Fruit fly (Drosophila melanogaster) whole organism, prepupa: Measurements from ENCODE around the gene CG31515.

Experiments
- Blimp-1 ChIP-seq: fragments of 200-800 bp; sonication (Bioruptor generic); optimal IDR thresholded peaks from 3 replicates; lab custom pipeline; 2017; ENCODE audit warnings: missing biosample characterization, missing genetic modification characterization, mild to moderate bottlenecking, moderate library complexity, missing genetic modification reagents
- CG10631 ChIP-seq: fragments of 200-800 bp; sonication (Bioruptor generic); optimal IDR thresholded peaks from 2 replicates; lab custom pipeline; 2016; ENCODE audit warnings: missing biosample characterization, missing genetic modification characterization
- CG10669 ChIP-seq: fragments of 200-800 bp; sonication (Bioruptor generic); optimal IDR thresholded peaks from 3 replicates; lab custom pipeline; 2018; ENCODE audit warnings: missing biosample characterization, mild to moderate bottlenecking, missing genetic modification characterization, moderate library complexity
- CG11294 ChIP-seq: fragments of 200-800 bp; sonication (Bioruptor generic); IDR thresholded peaks from 2 replicates; pipeline ENCODE4 v1.3.6; 2022; ENCODE audit warnings: missing biosample characterization, missing genetic modification characterization
- CG15336 ChIP-seq: fragments of 200-800 bp; sonication (Bioruptor generic); IDR thresholded peaks from 2 replicates; pipeline ENCODE4 v1.3.6; 2022; ENCODE audit warnings: missing biosample characterization, missing genetic modification characterization
- CG1621 ChIP-seq: fragments of 200-800 bp; sonication (Bioruptor generic); optimal IDR thresholded peaks from 3 replicates; lab custom pipeline; 2018; ENCODE audit warnings: missing biosample characterization, mild to moderate bottlenecking, missing genetic modification characterization
- CG16779 ChIP-seq: fragments of 200-800 bp; sonication (Bioruptor generic); optimal IDR thresholded peaks from 3 replicates; lab custom pipeline; 2017; ENCODE audit warnings: missing biosample characterization, mild to moderate bottlenecking, missing genetic modification characterization
- CG3032 ChIP-seq: fragments of 200-800 bp; optimal IDR thresholded peaks from 2 replicates; lab custom pipeline; 2019; ENCODE audit warnings: missing biosample characterization, mild to moderate bottlenecking, missing genetic modification characterization, moderate library complexity
- CG31627 ChIP-seq: fragments of 200-800 bp; sonication (Bioruptor generic); optimal IDR thresholded peaks from 3 replicates; lab custom pipeline; 2016; ENCODE audit warnings: missing biosample characterization, missing genetic modification characterization
- CG32006 ChIP-seq: fragments of 200-800 bp; sonication (Bioruptor generic); optimal IDR thresholded peaks from 3 replicates; lab custom pipeline; 2017; ENCODE audit warnings: missing biosample characterization, mild to moderate bottlenecking, missing genetic modification characterization
- CG3919 ChIP-seq: fragments of 200-800 bp; sonication (Bioruptor generic); optimal IDR thresholded peaks from 3 replicates; lab custom pipeline; 2016; ENCODE audit warnings: missing biosample characterization, missing genetic modification characterization
- CG4318 ChIP-seq: fragments of 200-800 bp; sonication (Bioruptor generic); optimal IDR thresholded peaks from 3 replicates; lab custom pipeline; 2017; ENCODE audit warnings: missing biosample characterization, mild to moderate bottlenecking, missing genetic modification characterization
- CG6163 ChIP-seq: fragments of 200-800 bp; sonication (Bioruptor generic); IDR thresholded peaks from 3 replicates; pipeline ENCODE4 v1.3.6; 2022; ENCODE audit warnings: missing biosample characterization, missing genetic modification characterization
- CG6792 ChIP-seq: fragments of 200-800 bp; sonication (Bioruptor generic); optimal IDR thresholded peaks from 3 replicates; lab custom pipeline; 2016; ENCODE audit warnings: missing biosample characterization, missing genetic modification characterization
- CG6808 ChIP-seq: fragments of 200-800 bp; sonication (Bioruptor generic); optimal IDR thresholded peaks from 3 replicates; lab custom pipeline; 2017; ENCODE audit warnings: missing biosample characterization, missing genetic modification characterization, mild to moderate bottlenecking, moderate library complexity, missing genetic modification reagents
- CG6854 ChIP-seq: fragments of 200-800 bp; sonication (Bioruptor generic); optimal IDR thresholded peaks from 2 replicates; lab custom pipeline; 2017; ENCODE audit warnings: missing biosample characterization, mild to moderate bottlenecking, missing genetic modification characterization
- CG7368 ChIP-seq: fragments of 200-800 bp; sonication (Bioruptor generic); optimal IDR thresholded peaks from 3 replicates; lab custom pipeline; 2016; ENCODE audit warnings: missing biosample characterization, missing genetic modification characterization
- CG8119 ChIP-seq: fragments of 200-800 bp; sonication (Bioruptor generic); IDR thresholded peaks from 3 replicates; pipeline ENCODE4 v1.3.6; 2022; ENCODE audit warnings: missing biosample characterization, missing genetic modification characterization
- CG8632 ChIP-seq: fragments of 200-800 bp; sonication (Bioruptor generic); optimal IDR thresholded peaks from 3 replicates; lab custom pipeline; 2016; ENCODE audit warnings: missing biosample characterization, missing genetic modification characterization
- CG9139 ChIP-seq: fragments of 200-800 bp; sonication (Bioruptor generic); optimal IDR thresholded peaks from 3 replicates; lab custom pipeline; 2017; ENCODE audit warnings: missing biosample characterization, mild to moderate bottlenecking, missing genetic modification characterization
- Eip75B ChIP-seq: fragments of 200-800 bp; sonication (Bioruptor generic); optimal IDR thresholded peaks from 3 replicates; lab custom pipeline; 2016; ENCODE audit warnings: missing biosample characterization, missing genetic modification characterization
- Eip78C ChIP-seq: fragments of 200-800 bp; sonication (Bioruptor generic); peaks from one replicate; lab custom pipeline; 2016; ENCODE audit warnings: missing biosample characterization, missing genetic modification characterization
- Eip93F ChIP-seq: fragments of 200-800 bp; sonication (Bioruptor generic); optimal IDR thresholded peaks from 2 replicates; lab custom pipeline; 2016; ENCODE audit warnings: missing biosample characterization, mild to moderate bottlenecking, missing genetic modification characterization
- Ets21C ChIP-seq: fragments of 200-800 bp; sonication (Bioruptor generic); optimal IDR thresholded peaks from 3 replicates; lab custom pipeline; 2016; ENCODE audit warnings: missing biosample characterization, missing genetic modification characterization
- Ets96B ChIP-seq: fragments of 200-800 bp; optimal IDR thresholded peaks from 2 replicates; lab custom pipeline; 2019; ENCODE audit warnings: missing biosample characterization, mild to moderate bottlenecking, missing genetic modification characterization, moderate library complexity
- Gug ChIP-seq: fragments of 200-800 bp; sonication (Bioruptor generic); IDR thresholded peaks from 2 replicates; pipeline ENCODE4 v1.3.6; 2022; ENCODE audit warnings: missing biosample characterization, missing genetic modification characterization
- Hr39 ChIP-seq: fragments of 200-800 bp; sonication (Bioruptor generic); optimal IDR thresholded peaks from 2 replicates; lab custom pipeline; 2016; ENCODE audit warnings: missing biosample characterization, missing genetic modification characterization
- Hr4 ChIP-seq: fragments of 200-800 bp; sonication (Bioruptor generic); optimal IDR thresholded peaks from 3 replicates; lab custom pipeline; 2016; ENCODE audit warnings: missing biosample characterization, missing genetic modification characterization
- Lpt ChIP-seq: fragments of 200-800 bp; sonication (Bioruptor generic); optimal IDR thresholded peaks from 3 replicates; lab custom pipeline; 2016; ENCODE audit warnings: missing biosample characterization, missing genetic modification characterization
- Met ChIP-seq: fragments of 200-800 bp; sonication (Bioruptor generic); optimal IDR thresholded peaks from 3 replicates; lab custom pipeline; 2016; ENCODE audit warnings: missing biosample characterization, missing genetic modification characterization
- OdsH ChIP-seq: fragments of 200-800 bp; sonication (Bioruptor generic); optimal IDR thresholded peaks from 3 replicates; lab custom pipeline; 2016; ENCODE audit warnings: missing biosample characterization, missing genetic modification characterization
- Smox ChIP-seq: fragments of 200-800 bp; sonication (Bioruptor generic); optimal IDR thresholded peaks from 3 replicates; lab custom pipeline; 2016; ENCODE audit warnings: missing biosample characterization, missing genetic modification characterization
- Sox102F ChIP-seq: fragments of 200-800 bp; sonication (Bioruptor generic); optimal IDR thresholded peaks from 2 replicates; lab custom pipeline; 2016; ENCODE audit warnings: missing biosample characterization, mild to moderate bottlenecking, missing genetic modification characterization
- Sox14 ChIP-seq: fragments of 200-800 bp; sonication (Bioruptor generic); optimal IDR thresholded peaks from 3 replicates; lab custom pipeline; 2016; ENCODE audit warnings: missing biosample characterization, missing genetic modification characterization
- achi ChIP-seq: fragments of 200-800 bp; sonication (Bioruptor generic); optimal IDR thresholded peaks from 3 replicates; lab custom pipeline; 2016; ENCODE audit warnings: missing biosample characterization, missing genetic modification characterization
- dac ChIP-seq: fragments of 200-800 bp; sonication (Bioruptor generic); optimal IDR thresholded peaks from 2 replicates; lab custom pipeline; 2017; ENCODE audit warnings: missing biosample characterization, mild to moderate bottlenecking, missing genetic modification characterization
- dsx ChIP-seq: fragments of 200-800 bp; optimal IDR thresholded peaks from 3 replicates; lab custom pipeline; 2019; ENCODE audit warnings: missing biosample characterization, mild to moderate bottlenecking, missing genetic modification characterization, moderate library complexity; ENCODE audit not compliant: poor library complexity, severe bottlenecking
- eg ChIP-seq: fragments of 200-800 bp; sonication (Bioruptor generic); IDR thresholded peaks from 3 replicates; pipeline ENCODE4 v1.3.6; 2022; ENCODE audit warnings: missing biosample characterization, missing genetic modification characterization
- fd59A ChIP-seq: fragments of 200-800 bp; sonication (Bioruptor generic); optimal IDR thresholded peaks from 2 replicates; lab custom pipeline; 2017; ENCODE audit warnings: missing biosample characterization, mild to moderate bottlenecking, missing genetic modification characterization, missing genetic modification reagents
- fd85E ChIP-seq: fragments of 200-800 bp; sonication (Bioruptor generic); optimal IDR thresholded peaks from 3 replicates; lab custom pipeline; 2016; ENCODE audit warnings: missing biosample characterization, missing genetic modification characterization
- fkh ChIP-seq: fragments of 200-800 bp; sonication (Bioruptor generic); optimal IDR thresholded peaks from 3 replicates; lab custom pipeline; 2017; ENCODE audit warnings: missing biosample characterization, mild to moderate bottlenecking, missing genetic modification characterization, moderate library complexity
- pdm3 ChIP-seq: fragments of 200-800 bp; sonication (Bioruptor generic); optimal IDR thresholded peaks from 3 replicates; lab custom pipeline; 2016; ENCODE audit warnings: missing biosample characterization, missing genetic modification characterization
- ss ChIP-seq, 2 experiments: fragments of 200-800 bp; sonication (Bioruptor generic); optimal IDR thresholded peaks; 2 replicates in 1 of 2; 3 replicates in 1 of 2; lab custom pipeline; 2017 to 2018; ENCODE audit warnings: mild to moderate bottlenecking in 2 of 2, missing biosample characterization in 2 of 2, missing genetic modification characterization in 2 of 2, moderate library complexity in 1 of 2
- svp ChIP-seq: fragments of 200-800 bp; sonication (Bioruptor generic); peaks from one replicate; lab custom pipeline; 2016; ENCODE audit warnings: missing biosample characterization, missing genetic modification characterization
- topi ChIP-seq: fragments of 200-800 bp; sonication (Bioruptor generic); optimal IDR thresholded peaks from 3 replicates; lab custom pipeline; 2016; ENCODE audit warnings: missing biosample characterization, missing genetic modification characterization

Gene CG31515

dm6 chr3R:23374290-23374689, 14.4 kb downstream of the CG31515 start (continued):
- no peak for TF ChIP-seq CG9139 (GFP tag; lab: Kevin White, UChicago)
- TF ChIP-seq Smox = peak; percentile 29
- TF ChIP-seq Gug = peak; percentile 34
- TF ChIP-seq Blimp-1 (GFP tag; lab: Kevin White, UChicago) = peak; percentile 32
- no peak for TF ChIP-seq Hr4
- peak; percentile 73 for TF ChIP-seq Sox102F (GFP tag; lab: Kevin White, UChicago)
- TF ChIP-seq CG31627 (GFP tag; lab: Kevin White, UChicago) = peak; percentile 5
- peak; percentile 72 for TF ChIP-seq CG8119

dm6 chr3R:23373403-23373802, 15.3 kb downstream of the CG31515 start, which contains the start of gene CG42828:
TSS of gene CG42828 (plus strand) at chr3R:23373703.
- no peak for TF ChIP-seq dac
- TF ChIP-seq Blimp-1 (GFP tag; lab: Kevin White, UChicago) = no peak
- TF ChIP-seq svp (GFP tag; lab: Kevin White, UChicago) = no peak
- TF ChIP-seq CG6808 (GFP tag; lab: Kevin White, UChicago) = no peak

dm6 chr3R:23372624-23373023, 16.1 kb downstream of the CG31515 start, which contains the start of gene CG42827:
TSS of gene CG42827 (plus strand) at chr3R:23372924.
- no peak for TF ChIP-seq Gug
- no peak for TF ChIP-seq fd85E (GFP tag; lab: Kevin White, UChicago)
- TF ChIP-seq Eip75B = no peak
- no peak for TF ChIP-seq fkh
- no peak for TF ChIP-seq CG4318 (GFP tag; lab: Kevin White, UChicago)
- TF ChIP-seq Sox14 (GFP tag; lab: Kevin White, UChicago) = no peak

dm6 chr3R:23368235-23368634, 20.5 kb downstream of the CG31515 start:
- no peak for TF ChIP-seq dsx
- no peak for TF ChIP-seq Ets21C (GFP tag; lab: Kevin White, UChicago)
- no peak for TF ChIP-seq CG6163 (GFP tag; lab: Robert Waterston, UW)
- TF ChIP-seq OdsH (GFP tag; lab: Kevin White, UChicago) = peak; percentile 7
- peak; percentile 74 for TF ChIP-seq Eip78C (GFP tag; lab: Kevin White, UChicago)
- TF ChIP-seq Eip93F (GFP tag; lab: Kevin White, UChicago) = no peak
- peak; percentile 2 for TF ChIP-seq CG3032 (tag; lab: Kevin White, UChicago)
- TF ChIP-seq fkh = no peak
- TF ChIP-seq CG6808 (GFP tag; lab: Kevin White, UChicago) = no peak
- TF ChIP-seq CG8632 (GFP tag; lab: Kevin White, UChicago) = no peak
- no peak for TF ChIP-seq CG10669 (GFP tag; lab: Kevin White, UChicago)
- no peak for TF ChIP-seq Blimp-1 (GFP tag; lab: Kevin White, UChicago)
- no peak for TF ChIP-seq CG3919 (GFP tag; lab: Kevin White, UChicago)
- peak; percentile 66; the same call in 2 of the 3 replicates for TF ChIP-seq eg (GFP tag; lab: Robert Waterston, UW)
- TF ChIP-seq Met (GFP tag; lab: Kevin White, UChicago) = no peak
- no peak for TF ChIP-seq CG8119
- no peak for TF ChIP-seq topi (GFP tag; lab: Kevin White, UChicago)
- no peak for TF ChIP-seq CG16779
- peak; percentile 18 for TF ChIP-seq Sox14 (GFP tag; lab: Kevin White, UChicago)
- no peak for TF ChIP-seq CG31627 (GFP tag; lab: Kevin White, UChicago)
- TF ChIP-seq CG15336 (GFP tag; lab: Robert Waterston, UW) = peak; percentile 61; the same call in 1 of the 2 replicates
- TF ChIP-seq CG7368 (GFP tag; lab: Kevin White, UChicago) = no peak
- TF ChIP-seq CG11294 (GFP tag; lab: Robert Waterston, UW) = no peak
- no peak for TF ChIP-seq ss (GFP tag; optimal IDR thresholded peaks at IDR 0.05; lab: Kevin White, UChicago)
- TF ChIP-seq pdm3 = peak; percentile 37
- no peak for TF ChIP-seq Gug
- TF ChIP-seq CG32006 (GFP tag; lab: Kevin White, UChicago) = peak; percentile 60
- peak; percentile 5 for TF ChIP-seq Hr39
- TF ChIP-seq Ets96B (tag; lab: Kevin White, UChicago) = peak; percentile 3
- no peak for TF ChIP-seq CG10631 (GFP tag; lab: Kevin White, UChicago)
- peak; percentile 19 for TF ChIP-seq Hr4
- TF ChIP-seq CG6854 (GFP tag; lab: Kevin White, UChicago) = no peak
- TF ChIP-seq CG9139 (GFP tag; lab: Kevin White, UChicago) = no peak
- peak; percentile 17 for TF ChIP-seq achi (GFP tag; lab: Kevin White, UChicago)
- peak; percentile 21 for TF ChIP-seq CG4318 (GFP tag; lab: Kevin White, UChicago)
- TF ChIP-seq Sox102F (GFP tag; lab: Kevin White, UChicago) = peak; percentile 0
- no peak for TF ChIP-seq fd59A (GFP tag; lab: Kevin White, UChicago)
- TF ChIP-seq Lpt (GFP tag; lab: Kevin White, UChicago) = peak; percentile 2
- TF ChIP-seq CG1621 (tag; lab: Kevin White, UChicago) = no peak
- TF ChIP-seq CG6792 (GFP tag; lab: Kevin White, UChicago) = no peak
